Fruit fly (Drosophila melanogaster) whole organism, wandering third instar larva: ENCODE results near the gene CG1632.
A peak's percentile ranks its signal among the peaks of the same experiment; 100 is the strongest.

ENCODE experiments used
- Abd-B ChIP-seq: fragments of >200 bp; optimal IDR thresholded peaks from 2 replicates; lab custom pipeline; 2017; ENCODE audit warnings: missing biosample characterization, missing genetic modification characterization
- Dfd ChIP-seq: fragments of >200 bp; optimal IDR thresholded peaks from 2 replicates; lab custom pipeline; 2017; ENCODE audit warnings: missing biosample characterization, missing genetic modification characterization
- Dif ChIP-seq: fragments of 200-275, 200-300 bp; sonication (Bioruptor generic); optimal IDR thresholded peaks from 2 replicates; lab custom pipeline; 2018; ENCODE audit warnings: missing biosample characterization, missing genetic modification characterization; ENCODE audit not compliant: partially characterized antibody
- GATAd ChIP-seq: sonication (Bioruptor generic); optimal IDR thresholded peaks from 2 replicates; lab custom pipeline; 2016; ENCODE audit warnings: missing biosample characterization, missing genetic modification characterization
- Mio ChIP-seq: sonication (Bioruptor generic); optimal IDR thresholded peaks from 2 replicates; lab custom pipeline; 2016; ENCODE audit warnings: missing biosample characterization, missing genetic modification characterization
- OdsH ChIP-seq: fragments of 200-800 bp; sonication (Bioruptor generic); optimal IDR thresholded peaks from 2 replicates; lab custom pipeline; 2016; ENCODE audit warnings: missing biosample characterization, mild to moderate bottlenecking, missing genetic modification characterization
- Sp1 ChIP-seq: fragments of 200-800 bp; sonication (Bioruptor generic); optimal IDR thresholded peaks from 3 replicates; lab custom pipeline; 2019; ENCODE audit warnings: missing biosample characterization, mild to moderate bottlenecking, missing genetic modification characterization, moderate library complexity
- Vsx2 ChIP-seq: fragments of 200-300, 225-300 bp; sonication (Bioruptor generic); optimal IDR thresholded peaks from 2 replicates; lab custom pipeline; 2018; ENCODE audit warnings: missing biosample characterization, missing genetic modification characterization; ENCODE audit not compliant: partially characterized antibody
- dmrt93B ChIP-seq: fragments of 200-800 bp; sonication (Bioruptor generic); optimal IDR thresholded peaks from 2 replicates; lab custom pipeline; 2018; ENCODE audit warnings: missing biosample characterization, mild to moderate bottlenecking, missing genetic modification characterization
- fru ChIP-seq: fragments of 200-800 bp; sonication (Bioruptor generic); optimal IDR thresholded peaks from 3 replicates; lab custom pipeline; 2016; ENCODE audit warnings: missing biosample characterization, mild to moderate bottlenecking, missing genetic modification characterization
- pan ChIP-seq: fragments of >200 bp; optimal IDR thresholded peaks from 2 replicates; lab custom pipeline; 2017
- psq ChIP-seq: fragments of 200-800 bp; sonication (Bioruptor generic); optimal IDR thresholded peaks from 3 replicates; lab custom pipeline; 2017; ENCODE audit warnings: missing biosample characterization, mild to moderate bottlenecking, missing genetic modification characterization, moderate library complexity
- rgr ChIP-seq: fragments of 200-800 bp; sonication (Bioruptor generic); optimal IDR thresholded peaks from 3 replicates; lab custom pipeline; 2016; ENCODE audit warnings: missing biosample characterization, mild to moderate bottlenecking, missing genetic modification characterization
- usp ChIP-seq: fragments of >200 bp; optimal IDR thresholded peaks from 2 replicates; lab custom pipeline; 2017; ENCODE audit warnings: missing biosample characterization, missing genetic modification characterization

DNA sequence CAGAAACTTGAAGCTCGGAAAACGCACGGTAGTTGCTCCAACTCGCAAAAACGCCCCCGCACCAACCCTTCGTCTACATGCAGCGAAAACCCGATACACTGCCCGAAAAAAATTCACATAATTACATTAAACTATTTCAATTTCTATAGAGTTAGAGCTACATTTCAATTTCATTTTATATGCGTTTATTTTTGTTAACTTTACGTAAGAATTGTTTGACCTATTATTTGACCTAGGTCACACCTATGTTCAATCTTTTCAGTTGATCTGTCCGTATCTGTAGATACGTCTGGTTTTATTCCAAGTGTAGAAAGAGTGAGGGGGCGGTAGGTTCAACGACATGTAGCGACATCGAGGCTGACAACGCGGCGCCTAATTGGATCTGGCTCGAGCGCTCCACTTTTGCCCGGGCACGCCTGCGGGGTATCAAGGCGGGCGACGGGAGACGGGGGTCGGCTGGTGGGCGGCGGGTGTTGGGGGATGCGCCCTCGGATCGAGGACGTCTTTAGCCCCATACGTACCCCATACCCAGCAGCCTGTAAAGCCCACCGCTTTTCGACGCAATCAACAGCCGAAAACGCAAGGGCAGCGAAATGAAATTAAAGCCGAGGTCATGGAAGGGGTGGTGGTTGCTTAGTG, 49.6 kb upstream of the CG1632 start:
- TF ChIP-seq psq (GFP tag; lab: Kevin White, UChicago) (no peak), pan (no peak), fru (GFP tag; lab: Kevin White, UChicago) (peak; percentile 8), Abd-B (GFP tag; lab: Kevin White, UChicago) (no peak), Sp1 (GFP tag; lab: Kevin White, UChicago) (no peak), OdsH (GFP tag; lab: Kevin White, UChicago) (no peak), GATAd (GFP tag; lab: Kevin White, UChicago) (no peak), rgr (GFP tag; lab: Kevin White, UChicago) (no peak), Dif (no peak), usp (GFP tag; lab: Kevin White, UChicago) (no peak), Vsx2 (GFP tag; lab: Kevin White, UChicago) (no peak), dmrt93B (no peak), Dfd (peak; percentile 93), Mio (GFP tag; lab: Kevin White, UChicago) (no peak)
